Worm (Caenorhabditis elegans): ENCODE measurements around the gene mrp-1.
A peak's percentile ranks its signal among the peaks of the same experiment; 100 is the strongest.

Gene mrp-1

ce11 chrX:555043-555791, 32.5 kb downstream of the mrp-1 start:
- TF ChIP-seq ceh-63 (GFP tag; optimal IDR thresholded peaks at IDR 0.05) = no peak
- TF ChIP-seq elt-2 (tag; optimal IDR thresholded peaks at IDR 0.05) = peak; percentile 66
- TF ChIP-seq egl-27 (tag; optimal IDR thresholded peaks at IDR 0.05) = no peak

ce11 chrX:553875-554274, 33.8 kb downstream of the mrp-1 start, which contains the start of gene F57C12.6:
TSS of gene F57C12.6 (minus strand) at chrX:553975.
- TF ChIP-seq pag-3 (tag; optimal IDR thresholded peaks at IDR 0.05; ENCODE audit: borderline replicate concordance, insufficient read depth) (no peak), lir-3 (tag; optimal IDR thresholded peaks at IDR 0.05; ENCODE audit: poor library complexity) (no peak), alr-1 (tag; optimal IDR thresholded peaks at IDR 0.05; ENCODE audit: borderline replicate concordance) (no peak), unc-98 (GFP tag; IDR thresholded peaks at IDR 0.05) (no peak), swsn-7 (tag; optimal IDR thresholded peaks at IDR 0.05) (no peak), snu-23 (GFP tag; optimal IDR thresholded peaks at IDR 0.05) (no peak), vab-15 (tag; optimal IDR thresholded peaks at IDR 0.05) (no peak), egl-13 (tag; optimal IDR thresholded peaks at IDR 0.05) (no peak), lin-35 (GFP tag; optimal IDR thresholded peaks at IDR 0.05) (no peak), ces-1 (GFP tag; optimal IDR thresholded peaks at IDR 0.05) (no peak), unc-86 (tag; optimal IDR thresholded peaks at IDR 0.05) (no peak), dsc-1 (tag; optimal IDR thresholded peaks at IDR 0.05) (no peak), pax-3 (tag; optimal IDR thresholded peaks at IDR 0.05) (no peak), nhr-47 (tag; optimal IDR thresholded peaks at IDR 0.05) (no peak), unc-62 (GFP tag; optimal IDR thresholded peaks at IDR 0.05) (no peak)

- TF ChIP-seq snpc-4 (tag; optimal IDR thresholded peaks at IDR 0.05) (no peak), lin-35 (GFP tag; optimal IDR thresholded peaks at IDR 0.05) (peak in 1 of 2 experiments; percentile 19)
Measured at ce11 chrX:553420-553819, 34.3 kb downstream of the mrp-1 start.

- no peak for TF ChIP-seq sox-4 (tag; optimal IDR thresholded peaks at IDR 0.05)
- no peak for TF ChIP-seq fkh-4 (tag; optimal IDR thresholded peaks at IDR 0.05; ENCODE audit: borderline replicate concordance)
- TF ChIP-seq elt-2 (tag; optimal IDR thresholded peaks at IDR 0.05) = peak; percentile 49
- no peak for TF ChIP-seq nhr-85 (tag)
- no peak for TF ChIP-seq zag-1 (tag; optimal IDR thresholded peaks at IDR 0.05)
- TF ChIP-seq sup-37 (GFP tag; optimal IDR thresholded peaks at IDR 0.05) = no peak
- TF ChIP-seq tbx-2 (tag; optimal IDR thresholded peaks at IDR 0.05) = no peak
- no peak for TF ChIP-seq elt-3 (tag; optimal IDR thresholded peaks at IDR 0.05)
- peak in 1 of 2 experiments; percentile 25 for TF ChIP-seq lin-35 (GFP tag; optimal IDR thresholded peaks at IDR 0.05)
- no peak for TF ChIP-seq xbp-1 (tag; optimal IDR thresholded peaks at IDR 0.05)
- no peak for TF ChIP-seq nhr-76 (tag; optimal IDR thresholded peaks at IDR 0.05)
Measured at ce11 chrX:551175-551729, 36.4 kb downstream of the mrp-1 start, which contains the start of gene F57C12.2. TSS of gene F57C12.2 (minus strand) at chrX:551392.

- no peak for TF ChIP-seq nhr-85 (tag)
- TF ChIP-seq nhr-28 (tag; optimal IDR thresholded peaks at IDR 0.05) = no peak
- TF ChIP-seq elt-3 (tag; optimal IDR thresholded peaks at IDR 0.05) = no peak
- TF ChIP-seq C16A3.4 (tag; optimal IDR thresholded peaks at IDR 0.05) = no peak
- no peak for TF ChIP-seq lir-3 (tag; optimal IDR thresholded peaks at IDR 0.05; ENCODE audit: poor library complexity)
- TF ChIP-seq pqm-1 (tag; optimal IDR thresholded peaks at IDR 0.05) = no peak
- no peak for TF ChIP-seq vab-15 (tag; optimal IDR thresholded peaks at IDR 0.05)
- no peak for TF ChIP-seq lin-13 (GFP tag; optimal IDR thresholded peaks at IDR 0.05)
- TF ChIP-seq lin-39 (tag; optimal IDR thresholded peaks at IDR 0.05) = no peak
- no peak for TF ChIP-seq mef-2 (tag; optimal IDR thresholded peaks at IDR 0.05)
- no peak for TF ChIP-seq nhr-71 (tag; optimal IDR thresholded peaks at IDR 0.05)
- no peak for TF ChIP-seq ceh-63 (GFP tag; optimal IDR thresholded peaks at IDR 0.05)
- no peak for TF ChIP-seq xbp-1 (tag; optimal IDR thresholded peaks at IDR 0.05)
- TF ChIP-seq dsc-1 (tag; optimal IDR thresholded peaks at IDR 0.05) = no peak
Measured at ce11 chrX:542807-543206, 44.9 kb downstream of the mrp-1 start, which contains the start of gene F28C10.1. TSS of gene F28C10.1 (plus strand) at chrX:543107.

Data from whole organism, L1 larva.